1 fruit fly cellular context compared by ENCODE assay signal in the genomic region with DNA sequence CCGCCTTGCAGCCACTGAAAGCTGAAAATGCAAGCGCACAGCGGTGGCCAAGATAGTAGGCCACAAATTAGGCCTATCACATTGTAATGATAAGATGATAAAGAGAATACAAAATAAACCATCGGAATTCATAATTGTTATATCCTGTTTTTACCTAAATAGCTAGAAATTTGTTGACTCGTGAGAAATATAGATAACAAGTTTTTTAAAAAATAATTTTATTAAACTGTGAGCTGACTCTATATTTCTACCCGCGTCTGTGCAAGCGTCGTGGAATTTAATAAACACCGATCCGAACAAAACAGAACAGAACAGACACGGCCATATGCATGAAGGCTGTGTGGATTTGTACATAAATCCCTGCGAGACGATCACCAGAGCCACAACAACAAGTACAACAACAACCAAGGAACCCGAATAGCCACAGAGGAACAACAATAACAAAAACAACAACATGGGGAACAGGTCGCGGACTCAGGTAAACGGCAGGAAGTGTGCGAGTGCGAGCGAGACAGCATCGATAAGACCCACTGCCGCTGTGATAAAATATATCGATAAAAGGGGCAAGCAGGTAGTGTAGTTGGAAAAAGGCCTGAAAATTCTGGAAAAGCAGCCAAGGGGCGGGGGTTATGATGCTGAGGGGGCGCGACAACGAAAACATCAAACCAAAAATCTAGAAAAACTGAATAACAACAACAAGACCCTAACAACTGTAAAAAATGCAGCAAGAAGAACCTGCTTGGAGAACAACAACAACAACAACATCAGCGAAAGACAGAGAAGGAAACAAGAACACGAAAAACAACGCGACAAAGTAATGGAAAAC.
TF ChIP-seq lines count a peak whose summit lies in the region.

No protein-coding gene starts in this region.

TF ChIP-seq in whole organism, embryonic, 481 proteins besides CTCF, POLR2A, EP300 and RAD21 (continued from another document and continues in another):
- TF ChIP-seq Fer2 (tag; optimal IDR thresholded peaks at IDR 0.05; lab: Kevin White, UChicago) (peak; percentile 42), Dfd (GFP tag; optimal IDR thresholded peaks at IDR 0.05; lab: Kevin White, UChicago) (no peak), CG11247 (GFP tag; IDR thresholded peaks at IDR 0.05; lab: Robert Waterston, UW) (peak; percentile 56), CG14710 (tag; optimal IDR thresholded peaks at IDR 0.05; lab: Kevin White, UChicago) (peak; percentile 95), CG9876 (GFP tag; optimal IDR thresholded peaks at IDR 0.05; lab: Kevin White, UChicago) (peak; percentile 32), crp (GFP tag; optimal IDR thresholded peaks at IDR 0.05; lab: Kevin White, UChicago) (peak in 1 of 2 experiments; percentile 24), exex (tag; optimal IDR thresholded peaks at IDR 0.05; lab: Kevin White, UChicago) (peak; percentile 11), E2f1 (GFP tag; IDR thresholded peaks at IDR 0.05; lab: Robert Waterston, UW) (peak; percentile 82), cwo (GFP tag; optimal IDR thresholded peaks at IDR 0.05; lab: Kevin White, UChicago) (peak; percentile 60), Camta (GFP tag; optimal IDR thresholded peaks at IDR 0.05; lab: Kevin White, UChicago) (peak; percentile 65), CG3838 (GFP tag; optimal IDR thresholded peaks at IDR 0.05; lab: Kevin White, UChicago) (peak; percentile 44), CG13894 (tag; optimal IDR thresholded peaks at IDR 0.05; lab: Kevin White, UChicago) (no peak), zen2 (GFP tag; IDR thresholded peaks at IDR 0.05; lab: Robert Waterston, UW; ENCODE audit: partially characterized antibody) (no peak), Dll (GFP tag; IDR thresholded peaks at IDR 0.05; lab: Robert Waterston, UW; ENCODE audit: partially characterized antibody) (no peak), CG17328 (GFP tag; IDR thresholded peaks at IDR 0.05; lab: Robert Waterston, UW) (peak; percentile 90), cad (GFP tag; optimal IDR thresholded peaks at IDR 0.05; lab: Kevin White, UChicago) (peak; percentile 42), Six4 (GFP tag; optimal IDR thresholded peaks at IDR 0.05; lab: Kevin White, UChicago) (peak; percentile 86), CG10654 (GFP tag; optimal IDR thresholded peaks at IDR 0.05; lab: Kevin White, UChicago) (peak; percentile 71), slou (GFP tag; optimal IDR thresholded peaks at IDR 0.05; lab: Kevin White, UChicago) (no peak), twi (tag; optimal IDR thresholded peaks at IDR 0.05; lab: Kevin White, UChicago) (peak; percentile 94), sc (optimal IDR thresholded peaks at IDR 0.05; lab: Kevin White, UChicago) (no peak), sc (GFP tag; optimal IDR thresholded peaks at IDR 0.05; lab: Kevin White, UChicago) (peak; percentile 85), sens (GFP tag; lab: Kevin White, UChicago) (peak; percentile 99), CG18476 (GFP tag; optimal IDR thresholded peaks at IDR 0.05; lab: Kevin White, UChicago) (peak; percentile 81), aop (GFP tag; IDR thresholded peaks at IDR 0.05; lab: Robert Waterston, UW) (0 out of 2 replicates have a peak, but pooled peaks have one; percentile 2), Nf-YC (tag; optimal IDR thresholded peaks at IDR 0.05; lab: Kevin White, UChicago) (peak; percentile 55), peb (GFP tag; IDR thresholded peaks at IDR 0.05; lab: Robert Waterston, UW) (peak; percentile 87), CG6683 (GFP tag; optimal IDR thresholded peaks at IDR 0.05; lab: Kevin White, UChicago) (peak; percentile 58), CG4424 (GFP tag; optimal IDR thresholded peaks at IDR 0.05; lab: Kevin White, UChicago) (peak; percentile 88), CG16779 (GFP tag; IDR thresholded peaks at IDR 0.05; lab: Robert Waterston, UW) (no peak), hb (GFP tag; IDR thresholded peaks at IDR 0.05; lab: Robert Waterston, UW; ENCODE audit: partially characterized antibody) (no peak), CG6654 (GFP tag; optimal IDR thresholded peaks at IDR 0.05; lab: Kevin White, UChicago) (peak; percentile 22), Gug (GFP tag; IDR thresholded peaks at IDR 0.05; lab: Robert Waterston, UW) (peak; percentile 52; the same call in 3 of the 4 replicates), zfh2 (GFP tag; optimal IDR thresholded peaks at IDR 0.05; lab: Kevin White, UChicago) (peak; percentile 8), Rx (GFP tag; IDR thresholded peaks at IDR 0.05; lab: Robert Waterston, UW) (peak; percentile 59), CG3995 (GFP tag; optimal IDR thresholded peaks at IDR 0.05; lab: Kevin White, UChicago) (no peak), org-1 (GFP tag; optimal IDR thresholded peaks at IDR 0.05; lab: Kevin White, UChicago) (peak; percentile 73), Ptx1 (GFP tag; IDR thresholded peaks at IDR 0.05; lab: Robert Waterston, UW) (peak; percentile 83), Hr3 (GFP tag; optimal IDR thresholded peaks at IDR 0.05; lab: Kevin White, UChicago) (peak; percentile 83), abd-A (tag; optimal IDR thresholded peaks at IDR 0.05; lab: Kevin White, UChicago) (no peak), CG10431 (GFP tag; optimal IDR thresholded peaks at IDR 0.05; lab: Kevin White, UChicago) (peak; percentile 81), CG2678 (tag; optimal IDR thresholded peaks at IDR 0.05; lab: Kevin White, UChicago) (peak; percentile 89), CG5245 (GFP tag; optimal IDR thresholded peaks at IDR 0.05; lab: Kevin White, UChicago) (peak; percentile 82), ham (GFP tag; IDR thresholded peaks at IDR 0.05; lab: Robert Waterston, UW) (no peak), dmrt99B (tag; optimal IDR thresholded peaks at IDR 0.05; lab: Kevin White, UChicago) (peak; percentile 92), ttk (GFP tag; IDR thresholded peaks at IDR 0.05; lab: Robert Waterston, UW) (peak; percentile 81), CG31441 (GFP tag; IDR thresholded peaks at IDR 0.05; lab: Robert Waterston, UW) (peak; percentile 93), CG17186 (GFP tag; optimal IDR thresholded peaks at IDR 0.05; lab: Kevin White, UChicago) (peak; percentile 7), pho (GFP tag; optimal IDR thresholded peaks at IDR 0.05; lab: Kevin White, UChicago) (peak; percentile 54), prd (optimal IDR thresholded peaks at IDR 0.05; lab: Kevin White, UChicago) (no peak), prd (GFP tag; IDR thresholded peaks at IDR 0.05; lab: Robert Waterston, UW) (peak; percentile 92), CG2712 (tag; optimal IDR thresholded peaks at IDR 0.05; lab: Kevin White, UChicago) (peak; percentile 95), Dbx (GFP tag; IDR thresholded peaks at IDR 0.05; lab: Robert Waterston, UW) (0 out of 3 replicates have a peak, but pooled peaks have one; percentile 11), NK7.1 (GFP tag; optimal IDR thresholded peaks at IDR 0.05; lab: Kevin White, UChicago) (peak; percentile 40), Hsf (GFP tag; optimal IDR thresholded peaks at IDR 0.05; lab: Kevin White, UChicago) (peak; percentile 84), B-H2 (GFP tag; optimal IDR thresholded peaks at IDR 0.05; lab: Kevin White, UChicago) (no peak), CG4282 (GFP tag; optimal IDR thresholded peaks at IDR 0.05; lab: Kevin White, UChicago) (no peak), jigr1 (GFP tag; IDR thresholded peaks at IDR 0.05; lab: Robert Waterston, UW) (peak; percentile 78; the same call in 2 of the 3 replicates), toy (GFP tag; IDR thresholded peaks at IDR 0.05; lab: Robert Waterston, UW) (no peak), Bdp1 (GFP tag; optimal IDR thresholded peaks at IDR 0.05; lab: Kevin White, UChicago) (peak; percentile 68), ewg (GFP tag; optimal IDR thresholded peaks at IDR 0.05; lab: Kevin White, UChicago) (peak; percentile 67), lilli (GFP tag; optimal IDR thresholded peaks at IDR 0.05; lab: Kevin White, UChicago) (peak; percentile 73), MBD-R2 (GFP tag; IDR thresholded peaks at IDR 0.05; lab: Robert Waterston, UW) (peak; percentile 42; the same call in 1 of the 2 replicates), nom (GFP tag; optimal IDR thresholded peaks at IDR 0.05; lab: Kevin White, UChicago) (peak; percentile 94), CrebB (tag; optimal IDR thresholded peaks at IDR 0.05; lab: Kevin White, UChicago) (peak; percentile 60), ac (GFP tag; optimal IDR thresholded peaks at IDR 0.05; lab: Kevin White, UChicago) (peak; percentile 94), H15 (GFP tag; IDR thresholded peaks at IDR 0.05; lab: Robert Waterston, UW) (peak; percentile 74; the same call in 2 of the 3 replicates), bowl (GFP tag; IDR thresholded peaks at IDR 0.05; lab: Robert Waterston, UW) (no peak), Blimp-1 (GFP tag; optimal IDR thresholded peaks at IDR 0.05; lab: Kevin White, UChicago) (peak; percentile 92), Stat92E (GFP tag; optimal IDR thresholded peaks at IDR 0.05; lab: Kevin White, UChicago) (no peak), vvl (GFP tag; IDR thresholded peaks at IDR 0.05; lab: Robert Waterston, UW) (peak; percentile 89), lov (optimal IDR thresholded peaks at IDR 0.05; lab: Kevin White, UChicago) (no peak), lov (GFP tag; IDR thresholded peaks at IDR 0.05; lab: Robert Waterston, UW) (peak; percentile 75; the same call in 2 of the 3 replicates), CG31365 (tag; optimal IDR thresholded peaks at IDR 0.05; lab: Kevin White, UChicago) (no peak), Ravus (GFP tag; IDR thresholded peaks at IDR 0.05; lab: Robert Waterston, UW) (0 out of 2 replicates have a peak, but pooled peaks have one; percentile 37), PHDP (tag; optimal IDR thresholded peaks at IDR 0.05; lab: Kevin White, UChicago) (peak; percentile 86), CG3726 (GFP tag; IDR thresholded peaks at IDR 0.05; lab: Robert Waterston, UW) (0 out of 3 replicates have a peak, but pooled peaks have one; percentile 57), CG12942 (GFP tag; optimal IDR thresholded peaks at IDR 0.05; lab: Kevin White, UChicago) (peak; percentile 69), D19B (GFP tag; optimal IDR thresholded peaks at IDR 0.05; lab: Kevin White, UChicago) (no peak), tup (GFP tag; optimal IDR thresholded peaks at IDR 0.05; lab: Kevin White, UChicago) (peak; percentile 36), Drgx (GFP tag; IDR thresholded peaks at IDR 0.05; lab: Robert Waterston, UW) (peak; percentile 88), Meics (GFP tag; optimal IDR thresholded peaks at IDR 0.05; lab: Kevin White, UChicago) (peak; percentile 72), CG12769 (tag; optimal IDR thresholded peaks at IDR 0.05; lab: Kevin White, UChicago) (peak; percentile 22), stwl (tag; optimal IDR thresholded peaks at IDR 0.05; lab: Kevin White, UChicago) (peak; percentile 71), CG10267 (tag; optimal IDR thresholded peaks at IDR 0.05; lab: Kevin White, UChicago) (peak; percentile 91), CG6791 (GFP tag; IDR thresholded peaks at IDR 0.05; lab: Robert Waterston, UW; ENCODE audit: partially characterized antibody) (no peak), sqz (GFP tag; optimal IDR thresholded peaks at IDR 0.05; lab: Kevin White, UChicago) (peak; percentile 69), Hey (tag; optimal IDR thresholded peaks at IDR 0.05; lab: Kevin White, UChicago) (no peak), CG10979 (tag; optimal IDR thresholded peaks at IDR 0.05; lab: Kevin White, UChicago) (peak; percentile 97), Hand (GFP tag; optimal IDR thresholded peaks at IDR 0.05; lab: Kevin White, UChicago) (peak; percentile 32), CG3163 (GFP tag; optimal IDR thresholded peaks at IDR 0.05; lab: Kevin White, UChicago) (peak; percentile 5), Rfx (GFP tag; IDR thresholded peaks at IDR 0.05; lab: Robert Waterston, UW) (peak; percentile 63), CG4820 (GFP tag; optimal IDR thresholded peaks at IDR 0.05; lab: Kevin White, UChicago) (peak; percentile 89), cato (GFP tag; optimal IDR thresholded peaks at IDR 0.05; lab: Kevin White, UChicago; ENCODE audit: borderline replicate concordance) (peak; percentile 78), CG8089 (GFP tag; optimal IDR thresholded peaks at IDR 0.05; lab: Kevin White, UChicago) (peak; percentile 55), CG30020 (tag; optimal IDR thresholded peaks at IDR 0.05; lab: Kevin White, UChicago) (peak; percentile 74), CG11398 (GFP tag; optimal IDR thresholded peaks at IDR 0.05; lab: Kevin White, UChicago) (peak; percentile 56), HLH54F (GFP tag; optimal IDR thresholded peaks at IDR 0.05; lab: Kevin White, UChicago) (peak; percentile 45), CG17359 (tag; optimal IDR thresholded peaks at IDR 0.05; lab: Kevin White, UChicago) (peak; percentile 86), oc (tag; optimal IDR thresholded peaks at IDR 0.05; lab: Kevin White, UChicago) (peak; percentile 81), CG13424 (tag; optimal IDR thresholded peaks at IDR 0.05; lab: Kevin White, UChicago) (peak; percentile 89), CG3281 (GFP tag; optimal IDR thresholded peaks at IDR 0.05; lab: Kevin White, UChicago) (peak; percentile 62), CG18262 (tag; optimal IDR thresholded peaks at IDR 0.05; lab: Kevin White, UChicago) (peak; percentile 96), CG30403 (GFP tag; optimal IDR thresholded peaks at IDR 0.05; lab: Kevin White, UChicago) (peak; percentile 88), C15 (GFP tag; IDR thresholded peaks at IDR 0.05; lab: Robert Waterston, UW) (0 out of 3 replicates have a peak, but pooled peaks have one; percentile 35), MESR4 (GFP tag; optimal IDR thresholded peaks at IDR 0.05; lab: Kevin White, UChicago) (peak; percentile 3), Mrtf (GFP tag; IDR thresholded peaks at IDR 0.05; lab: Robert Waterston, UW) (peak; percentile 78; the same call in 2 of the 3 replicates), NFAT (GFP tag; IDR thresholded peaks at IDR 0.05; lab: Robert Waterston, UW) (no peak), CG12659 (GFP tag; optimal IDR thresholded peaks at IDR 0.05; lab: Kevin White, UChicago) (peak; percentile 70), pum (GFP tag; optimal IDR thresholded peaks at IDR 0.05; lab: Kevin White, UChicago) (peak; percentile 80), sens-2 (GFP tag; IDR thresholded peaks at IDR 0.05; lab: Robert Waterston, UW) (peak; percentile 65; the same call in 1 of the 2 replicates), CG11723 (GFP tag; optimal IDR thresholded peaks at IDR 0.05; lab: Kevin White, UChicago) (peak; percentile 76), Dek (tag; optimal IDR thresholded peaks at IDR 0.05; lab: Kevin White, UChicago) (peak; percentile 43), Hmx (GFP tag; optimal IDR thresholded peaks at IDR 0.05; lab: Kevin White, UChicago) (no peak), Oli (tag; optimal IDR thresholded peaks at IDR 0.05; lab: Kevin White, UChicago) (peak; percentile 90), sna (GFP tag; IDR thresholded peaks at IDR 0.05; lab: Robert Waterston, UW; ENCODE audit: partially characterized antibody) (no peak), Adf1 (GFP tag; IDR thresholded peaks at IDR 0.05; lab: Robert Waterston, UW) (no peak), da (GFP tag; optimal IDR thresholded peaks at IDR 0.05; lab: Kevin White, UChicago) (no peak), nerfin-2 (GFP tag; IDR thresholded peaks at IDR 0.05; lab: Robert Waterston, UW; ENCODE audit: partially characterized antibody) (no peak)
